Fruit fly (Drosophila melanogaster): Measurements from ENCODE around the gene CG9368.

CG9368 gene

dm6 chr3L:19560695-19561246, 40.7 kb upstream of the CG9368 start (continued):
- peak; percentile 80 for TF ChIP-seq E2f2 (GFP tag; IDR thresholded peaks at IDR 0.05)
- TF ChIP-seq CG17385 (GFP tag; optimal IDR thresholded peaks at IDR 0.05), result peak; percentile 93
- TF ChIP-seq CG6175 (GFP tag; IDR thresholded peaks at IDR 0.05), result peak; percentile 91
- peak; percentile 98 for TF ChIP-seq lbe (GFP tag; optimal IDR thresholded peaks at IDR 0.05)
- TF ChIP-seq Oli (tag; optimal IDR thresholded peaks at IDR 0.05), result peak; percentile 95
- peak; percentile 94 for TF ChIP-seq Hr51 (GFP tag; optimal IDR thresholded peaks at IDR 0.05)
- TF ChIP-seq CG4707 (GFP tag; optimal IDR thresholded peaks at IDR 0.05), result peak; percentile 90
- TF ChIP-seq CG12769 (tag; optimal IDR thresholded peaks at IDR 0.05), result peak; percentile 91
- TF ChIP-seq hkb (optimal IDR thresholded peaks at IDR 0.05), result no peak
- TF ChIP-seq hkb (GFP tag; IDR thresholded peaks at IDR 0.05), result peak; percentile 97
- TF ChIP-seq nerfin-2 (GFP tag; IDR thresholded peaks at IDR 0.05; ENCODE audit: partially characterized antibody), result no peak
- TF ChIP-seq corto (GFP tag; optimal IDR thresholded peaks at IDR 0.05), result peak; percentile 92
- TF ChIP-seq Ets65A (GFP tag), result peak; percentile 98
- peak; percentile 92 for TF ChIP-seq Usf (GFP tag; optimal IDR thresholded peaks at IDR 0.05)
- peak; percentile 98 for TF ChIP-seq Med (GFP tag)
- TF ChIP-seq tna (GFP tag; IDR thresholded peaks at IDR 0.05; ENCODE audit: partially characterized antibody), result no peak
- no peak for TF ChIP-seq hb (GFP tag; IDR thresholded peaks at IDR 0.05; ENCODE audit: partially characterized antibody)
- peak; percentile 91 for TF ChIP-seq CG32767 (GFP tag; IDR thresholded peaks at IDR 0.05)
- peak; percentile 80 for TF ChIP-seq cas (GFP tag; IDR thresholded peaks at IDR 0.05)
- TF ChIP-seq CG17361 (GFP tag; IDR thresholded peaks at IDR 0.05), result peak; percentile 94
- TF ChIP-seq chm (GFP tag; IDR thresholded peaks at IDR 0.05), result peak; percentile 97
- TF ChIP-seq inv (GFP tag; IDR thresholded peaks at IDR 0.05; ENCODE audit: partially characterized antibody), result no peak
- TF ChIP-seq grn (GFP tag; optimal IDR thresholded peaks at IDR 0.05), result peak; percentile 68
- TF ChIP-seq CrebB (tag; optimal IDR thresholded peaks at IDR 0.05), result peak; percentile 91
- peak; percentile 87 for TF ChIP-seq CG9609 (GFP tag; optimal IDR thresholded peaks at IDR 0.05)
- TF ChIP-seq CG1647 (GFP tag; optimal IDR thresholded peaks at IDR 0.05), result peak; percentile 91
- peak; percentile 90 for TF ChIP-seq HLH54F (GFP tag; optimal IDR thresholded peaks at IDR 0.05)
- peak; percentile 95 for TF ChIP-seq CG9817 (tag; optimal IDR thresholded peaks at IDR 0.05)
- TF ChIP-seq B-H2 (GFP tag; optimal IDR thresholded peaks at IDR 0.05), result peak; percentile 95
- TF ChIP-seq Atf-2 (GFP tag; optimal IDR thresholded peaks at IDR 0.05), result peak; percentile 91
- peak; percentile 94 for TF ChIP-seq caup (GFP tag; optimal IDR thresholded peaks at IDR 0.05; ENCODE audit: severe bottlenecking)
- TF ChIP-seq pnt (GFP tag; optimal IDR thresholded peaks at IDR 0.05), result peak; percentile 93
- TF ChIP-seq CG17328 (GFP tag; IDR thresholded peaks at IDR 0.05), result peak; percentile 97
- TF ChIP-seq GATAe (GFP tag; conservative IDR thresholded peaks at IDR 0.05), result peak; percentile 76
- peak; percentile 92 for TF ChIP-seq CG4854 (GFP tag; optimal IDR thresholded peaks at IDR 0.05)
- peak; percentile 94 for TF ChIP-seq trem (tag; optimal IDR thresholded peaks at IDR 0.05)
- no peak for TF ChIP-seq pita (GFP tag; optimal IDR thresholded peaks at IDR 0.05)
- TF ChIP-seq sug (tag; optimal IDR thresholded peaks at IDR 0.05), result peak; percentile 92
- TF ChIP-seq gcm2 (GFP tag; optimal IDR thresholded peaks at IDR 0.05), result peak; percentile 91
- TF ChIP-seq lov (optimal IDR thresholded peaks at IDR 0.05), result no peak
- peak; percentile 97 for TF ChIP-seq lov (GFP tag; IDR thresholded peaks at IDR 0.05)
- TF ChIP-seq CG34224 (GFP tag; IDR thresholded peaks at IDR 0.05; ENCODE audit: partially characterized antibody), result no peak
- peak; percentile 87 for TF ChIP-seq gt (GFP tag; IDR thresholded peaks at IDR 0.05)
- peak; percentile 78 for TF ChIP-seq CG7987 (GFP tag; optimal IDR thresholded peaks at IDR 0.05)
- TF ChIP-seq tin (GFP tag; optimal IDR thresholded peaks at IDR 0.05), result peak; percentile 97
- TF ChIP-seq CG9932 (GFP tag; IDR thresholded peaks at IDR 0.05), result peak; percentile 96
- TF ChIP-seq lilli (GFP tag; optimal IDR thresholded peaks at IDR 0.05), result peak; percentile 97
- peak; percentile 93 for TF ChIP-seq B-H1 (GFP tag; IDR thresholded peaks at IDR 0.05)
- TF ChIP-seq CG6813 (GFP tag; optimal IDR thresholded peaks at IDR 0.05), result peak; percentile 95
- peak; percentile 72 for TF ChIP-seq CG15073 (GFP tag; optimal IDR thresholded peaks at IDR 0.05)
- peak; percentile 71; the same call in 2 of the 3 replicates for TF ChIP-seq sr (GFP tag; IDR thresholded peaks at IDR 0.05)
